Worm (Caenorhabditis elegans) whole organism, mixed stage, embryonic: ENCODE measurements around the gene srh-128.

ENCODE experiments used
- blmp-1 ChIP-seq: fragments of 150-350 bp; optimal IDR thresholded peaks from 2 replicates; lab custom pipeline; 2014; ENCODE audit warnings: missing biosample characterization, missing genetic modification characterization
- ceh-39 ChIP-seq: fragments of 150-350 bp; optimal IDR thresholded peaks from 2 replicates; lab custom pipeline; 2014; ENCODE audit warnings: missing biosample characterization, missing genetic modification characterization
- ceh-43 ChIP-seq: fragments of 200-800 bp; sonication (Bioruptor generic); optimal IDR thresholded peaks from 2 replicates; lab custom pipeline; 2018; ENCODE audit warnings: mild to moderate bottlenecking, missing genetic modification characterization, moderate library complexity, missing compliant biosample characterization
- ceh-83 ChIP-seq: fragments of 200-800 bp; sonication (Bioruptor generic); optimal IDR thresholded peaks from 2 replicates; lab custom pipeline; 2018; ENCODE audit warnings: mild to moderate bottlenecking, missing genetic modification characterization, missing compliant biosample characterization
- cnd-1 ChIP-seq: fragments of 200-800 bp; sonication (Bioruptor generic); optimal IDR thresholded peaks from 2 replicates; lab custom pipeline; 2018; ENCODE audit warnings: mild to moderate bottlenecking, missing genetic modification characterization, missing compliant biosample characterization
- drap-1 ChIP-seq: fragments of 200-800 bp; sonication (Bioruptor generic); optimal IDR thresholded peaks from 3 replicates; lab custom pipeline; 2018; ENCODE audit warnings: mild to moderate bottlenecking, missing genetic modification characterization, missing compliant biosample characterization
- elt-1 ChIP-seq: sonication (generic microtip); optimal IDR thresholded peaks from 2 replicates; lab custom pipeline; 2017; ENCODE audit warnings: missing genetic modification characterization, mild to moderate bottlenecking, missing compliant biosample characterization, antibody characterized with exemption, moderate library complexity, borderline replicate concordance; ENCODE audit not compliant: insufficient read depth
- elt-3 ChIP-seq: fragments of 150-350 bp; optimal IDR thresholded peaks from 2 replicates; lab custom pipeline; 2014; ENCODE audit warnings: missing biosample characterization, missing genetic modification characterization
- ham-2 ChIP-seq: fragments of 200-800 bp; sonication (Bioruptor generic); optimal IDR thresholded peaks from 2 replicates; lab custom pipeline; 2018; ENCODE audit warnings: mild to moderate bottlenecking, missing genetic modification characterization, missing compliant biosample characterization
- hlh-1 ChIP-seq: fragments of 150-350 bp; optimal IDR thresholded peaks from 2 replicates; lab custom pipeline; 2014; ENCODE audit warnings: missing biosample characterization, missing genetic modification reagents, missing genetic modification characterization
- lin-13 ChIP-seq: fragments of 150-350 bp; optimal IDR thresholded peaks from 2 replicates; lab custom pipeline; 2014; ENCODE audit warnings: missing biosample characterization, missing genetic modification characterization
- lin-32 ChIP-seq: fragments of 200-800 bp; sonication (Bioruptor generic); optimal IDR thresholded peaks from 2 replicates; lab custom pipeline; 2018; ENCODE audit warnings: mild to moderate bottlenecking, missing genetic modification characterization, missing compliant biosample characterization
- mab-5 ChIP-seq: fragments of 150-350 bp; optimal IDR thresholded peaks from 2 replicates; lab custom pipeline; 2014; ENCODE audit warnings: missing biosample characterization, missing genetic modification characterization
- mep-1 ChIP-seq: fragments of 150-350 bp; optimal IDR thresholded peaks from 2 replicates; lab custom pipeline; 2017; ENCODE audit warnings: missing biosample characterization, missing genetic modification reagents, missing genetic modification characterization, inconsistent platforms
- mls-2 ChIP-seq: sonication (generic microtip); optimal IDR thresholded peaks from 2 replicates; lab custom pipeline; 2016; ENCODE audit warnings: mild to moderate bottlenecking, missing genetic modification characterization, moderate library complexity, missing compliant biosample characterization
- nhr-12 ChIP-seq: fragments of 150-350 bp; optimal IDR thresholded peaks from 2 replicates; lab custom pipeline; 2014; ENCODE audit warnings: missing biosample characterization, missing genetic modification characterization
- nhr-2 ChIP-seq: fragments of 150-350 bp; optimal IDR thresholded peaks from 2 replicates; lab custom pipeline; 2014; ENCODE audit warnings: missing biosample characterization, missing genetic modification characterization
- nhr-76 ChIP-seq: sonication (generic microtip); optimal IDR thresholded peaks from 2 replicates; lab custom pipeline; 2017; ENCODE audit warnings: missing biosample characterization, missing genetic modification characterization
- pha-4 ChIP-seq: fragments of 150-350 bp; optimal IDR thresholded peaks from 2 replicates; lab custom pipeline; 2018; ENCODE audit warnings: missing biosample characterization, missing genetic modification reagents, missing genetic modification characterization
- sem-2 ChIP-seq: fragments of 200-800 bp; sonication (Bioruptor generic); optimal IDR thresholded peaks from 2 replicates; lab custom pipeline; 2018; ENCODE audit warnings: mild to moderate bottlenecking, missing genetic modification characterization, missing compliant biosample characterization
- snpc-4 ChIP-seq: fragments of 150-350 bp; optimal IDR thresholded peaks from 2 replicates; lab custom pipeline; 2014; ENCODE audit warnings: missing biosample characterization, missing genetic modification characterization
- sptf-1 ChIP-seq: sonication (generic microtip); optimal IDR thresholded peaks from 2 replicates; lab custom pipeline; 2017; ENCODE audit warnings: mild to moderate bottlenecking, missing genetic modification characterization, moderate library complexity, missing compliant biosample characterization
- tbx-8 ChIP-seq: fragments of 200-800 bp; sonication (Bioruptor generic); optimal IDR thresholded peaks from 2 replicates; lab custom pipeline; 2018; ENCODE audit warnings: mild to moderate bottlenecking, missing genetic modification characterization, moderate library complexity, missing compliant biosample characterization
- unc-120 ChIP-seq: sonication (generic microtip); optimal IDR thresholded peaks from 2 replicates; lab custom pipeline; 2017; ENCODE audit warnings: missing genetic modification characterization, missing compliant biosample characterization; ENCODE audit not compliant: poor library complexity, severe bottlenecking
- unc-39 ChIP-seq: fragments of 150-350 bp; optimal IDR thresholded peaks from 2 replicates; lab custom pipeline; 2014; ENCODE audit warnings: missing biosample characterization, missing genetic modification characterization
- unc-62 ChIP-seq: fragments of 150-350 bp; optimal IDR thresholded peaks from 2 replicates; lab custom pipeline; 2014; ENCODE audit warnings: missing biosample characterization, missing genetic modification reagents, missing genetic modification characterization
- zip-8 ChIP-seq: fragments of 150-350 bp; optimal IDR thresholded peaks from 2 replicates; lab custom pipeline; 2014; ENCODE audit warnings: missing biosample characterization, missing genetic modification characterization
- ztf-11 ChIP-seq: fragments of 150-350 bp; optimal IDR thresholded peaks from 2 replicates; lab custom pipeline; 2014; ENCODE audit warnings: missing biosample characterization, missing genetic modification characterization

srh-128 gene

DNA sequence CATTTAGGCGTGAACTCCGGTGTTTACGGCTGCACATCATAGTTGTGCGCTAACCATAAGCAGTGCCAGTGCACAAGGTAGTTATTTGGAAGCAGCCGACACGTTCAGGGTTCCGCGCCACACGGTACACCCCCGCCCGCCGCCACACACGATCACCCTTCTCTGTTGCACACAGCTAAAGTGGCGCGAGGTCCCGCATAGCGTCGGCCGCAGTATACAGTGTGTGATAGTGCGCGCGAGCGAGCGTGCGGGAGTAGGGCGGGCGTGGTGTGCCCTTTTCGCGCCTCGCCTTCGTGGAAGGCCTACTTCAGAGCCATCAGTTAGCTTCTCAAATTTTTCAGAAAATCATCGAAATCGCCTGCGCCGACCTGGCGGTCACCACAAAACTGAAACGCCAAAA is 31.8 kb upstream of the srh-128 start:
- no peak for TF ChIP-seq ceh-43
- TF ChIP-seq hlh-1, result no peak
- TF ChIP-seq drap-1 (GFP tag; lab: Kevin White, UChicago), result no peak
- TF ChIP-seq nhr-2, result no peak
- TF ChIP-seq ceh-83 (GFP tag; lab: Kevin White, UChicago), result no peak
- TF ChIP-seq mab-5 (tag; lab: Kevin White, UChicago), result no peak
- no peak for TF ChIP-seq zip-8
- no peak for TF ChIP-seq unc-39 (tag; lab: Kevin White, UChicago)
- no peak for TF ChIP-seq tbx-8 (GFP tag; lab: Kevin White, UChicago)
- TF ChIP-seq sem-2 (GFP tag; lab: Kevin White, UChicago), result no peak
- no peak for TF ChIP-seq snpc-4 (tag; lab: Kevin White, UChicago)

DNA sequence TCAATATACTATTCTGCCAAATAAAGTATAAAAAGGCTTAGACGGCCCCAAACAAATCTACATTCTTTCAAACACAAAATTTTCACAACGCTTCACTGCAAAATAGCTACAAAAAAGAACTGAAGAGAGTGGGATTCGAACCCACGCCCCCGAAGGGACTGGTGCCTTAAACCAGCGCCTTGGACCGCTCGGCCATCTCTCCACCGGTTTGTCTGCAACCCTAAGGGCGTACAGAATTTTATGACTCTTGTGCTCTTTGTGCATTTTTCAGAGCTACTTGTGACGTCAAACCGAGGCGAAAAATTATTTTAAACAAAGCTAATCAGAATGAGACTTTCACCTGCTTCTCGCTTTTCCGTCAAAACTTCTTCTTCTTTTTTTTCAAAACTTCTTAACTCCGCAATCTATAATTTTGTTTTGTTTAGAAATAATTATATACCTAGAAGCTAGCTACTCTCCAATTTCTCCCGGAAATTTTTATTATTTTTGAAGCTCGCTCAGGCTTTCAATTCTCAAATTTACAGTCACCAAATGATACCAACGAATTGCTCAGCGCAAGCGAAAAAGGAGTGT is 31.1 kb upstream of the srh-128 start, which contains the start of gene T05A8.8:
Gene T05A8.8 (plus strand): TSS at position 523 of the 573 bp plus-strand sequence.
- TF ChIP-seq hlh-1 (no peak), elt-1 (tag; lab: Kevin White, UChicago) (no peak), sem-2 (GFP tag; lab: Kevin White, UChicago) (no peak), ceh-39 (tag; lab: Kevin White, UChicago) (no peak), unc-62 (GFP tag; lab: Kevin White, UChicago) (no peak)

DNA sequence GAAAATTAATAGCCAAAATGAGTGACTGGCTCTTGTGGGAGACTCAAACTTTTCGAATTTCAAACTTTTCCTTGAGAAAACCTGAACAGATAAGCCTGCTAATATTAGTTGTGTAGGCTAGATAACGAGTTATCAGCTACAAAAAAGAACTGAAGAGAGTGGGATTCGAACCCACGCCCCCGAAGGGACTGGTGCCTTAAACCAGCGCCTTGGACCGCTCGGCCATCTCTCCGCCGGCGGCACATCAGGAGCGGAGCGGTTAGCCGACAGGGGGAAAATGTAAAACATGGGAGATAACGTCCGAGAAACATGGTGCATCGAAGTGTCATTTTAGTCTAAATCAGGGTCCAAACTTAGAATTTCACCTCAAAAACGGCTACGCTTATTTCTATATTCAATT is 30.5 kb upstream of the srh-128 start:
- TF ChIP-seq elt-3 (tag; lab: Kevin White, UChicago), result no peak
- TF ChIP-seq unc-120 (tag; lab: Kevin White, UChicago), result no peak
- TF ChIP-seq pha-4 (tag; lab: Kevin White, UChicago), result no peak
- no peak for TF ChIP-seq unc-62 (GFP tag; lab: Kevin White, UChicago)
- no peak for TF ChIP-seq mls-2 (tag; lab: Kevin White, UChicago)
- TF ChIP-seq lin-32 (GFP tag; lab: Kevin White, UChicago), result no peak
- TF ChIP-seq elt-1 (tag; lab: Kevin White, UChicago), result no peak
- TF ChIP-seq hlh-1, result no peak
- no peak for TF ChIP-seq nhr-12 (tag; lab: Kevin White, UChicago)
- no peak for TF ChIP-seq ham-2 (GFP tag; lab: Kevin White, UChicago)
- no peak for TF ChIP-seq nhr-76
- no peak for TF ChIP-seq ztf-11 (tag; lab: Kevin White, UChicago)

DNA sequence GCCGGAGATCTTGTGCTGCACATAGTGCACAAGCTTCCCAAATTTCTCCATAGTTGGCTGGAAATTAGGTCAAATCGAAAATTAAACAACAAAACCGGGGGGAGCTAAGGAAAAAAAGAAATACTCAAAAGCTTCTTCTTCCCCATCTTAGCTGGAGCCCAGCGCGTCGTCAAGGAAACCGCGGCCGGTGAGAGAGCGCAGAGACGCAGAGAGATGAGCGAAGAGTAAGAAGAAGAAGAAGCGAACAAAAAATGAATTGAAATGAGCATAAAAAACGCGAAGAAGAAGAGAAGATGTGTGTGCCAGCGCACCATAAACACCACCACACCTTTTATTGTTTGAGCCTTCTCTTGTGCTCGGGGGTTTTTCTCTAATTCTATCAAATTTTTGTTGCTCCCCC is 30.1 kb upstream of the srh-128 start, which contains the start of gene wdr-31:
Gene wdr-31 (minus strand): TSS at position 101 of the 400 bp plus-strand sequence.
- no peak for TF ChIP-seq lin-13 (tag; lab: Kevin White, UChicago)

DNA sequence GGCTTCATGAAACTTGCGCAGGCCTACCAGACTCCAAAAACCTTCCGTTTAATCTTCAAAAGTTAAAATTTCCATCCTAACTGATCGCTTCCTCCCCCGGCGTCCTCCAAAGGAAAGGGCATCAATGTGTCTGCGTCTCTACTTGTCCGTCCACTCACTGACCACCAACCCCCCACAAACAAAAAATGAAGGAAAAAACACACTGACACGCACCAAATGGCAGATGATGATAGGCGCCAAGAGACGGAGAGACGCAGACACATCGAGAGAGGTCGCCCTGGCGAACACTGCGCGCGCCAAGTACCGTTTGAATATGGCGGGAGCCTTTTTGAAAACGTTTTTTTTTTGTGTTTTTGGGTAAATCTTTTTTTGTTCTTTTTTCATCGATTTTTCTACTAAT is 29.6 kb upstream of the srh-128 start:
- peak; percentile 16 for TF ChIP-seq mep-1
- TF ChIP-seq pha-4 (tag; lab: Kevin White, UChicago), result no peak
- peak; percentile 4 for TF ChIP-seq sptf-1
- no peak for TF ChIP-seq nhr-12 (tag; lab: Kevin White, UChicago)
- TF ChIP-seq elt-1 (tag; lab: Kevin White, UChicago), result no peak

DNA sequence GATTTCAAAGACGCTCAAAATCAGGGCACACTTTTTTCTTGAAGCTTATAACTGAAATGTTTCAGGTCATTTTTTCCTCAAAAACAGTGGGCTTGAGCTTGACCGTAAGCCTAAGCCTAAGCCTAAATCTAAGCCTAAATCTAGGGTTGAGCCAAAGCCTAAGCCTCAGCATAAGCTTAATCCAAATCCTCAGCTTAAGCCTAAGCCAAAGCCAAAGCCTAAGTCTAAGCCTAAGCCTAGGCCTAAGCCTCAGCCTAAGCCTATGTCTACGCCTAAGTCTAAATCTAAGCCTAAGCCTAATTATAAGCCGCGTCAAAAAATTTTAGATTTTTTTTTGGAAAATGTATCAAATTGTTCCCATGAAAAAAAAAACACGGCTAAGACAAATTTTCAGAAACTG is 29.2 kb upstream of the srh-128 start:
- TF ChIP-seq pha-4 (tag; lab: Kevin White, UChicago) (no peak), lin-32 (GFP tag; lab: Kevin White, UChicago) (no peak), cnd-1 (tag; lab: Kevin White, UChicago) (no peak), elt-1 (tag; lab: Kevin White, UChicago) (no peak), sem-2 (GFP tag; lab: Kevin White, UChicago) (no peak), lin-13 (tag; lab: Kevin White, UChicago) (no peak), unc-120 (tag; lab: Kevin White, UChicago) (no peak), blmp-1 (no peak), ztf-11 (tag; lab: Kevin White, UChicago) (no peak), ceh-43 (no peak)
- TF ChIP-seq, all 35 proteins: peak for 0
